Fruit fly (Drosophila melanogaster) whole organism, embryonic: ENCODE measurements around the gene nonC.

ENCODE experiments used
- Antp ChIP-seq: fragments of 200-800 bp; sonication (Bioruptor generic); optimal IDR thresholded peaks from 3 replicates; lab custom pipeline; 2016; ENCODE audit warnings: missing biosample characterization, missing genetic modification characterization
- Atf-2 ChIP-seq: fragments of 200-800 bp; sonication (Bioruptor generic); optimal IDR thresholded peaks from 2 replicates; lab custom pipeline; 2016; ENCODE audit warnings: missing biosample characterization, missing genetic modification characterization
- CG1024 ChIP-seq: fragments of 200-800 bp; sonication (Bioruptor generic); IDR thresholded peaks from 2 replicates; pipeline ENCODE4 v1.3.6; 2022; ENCODE audit warnings: missing biosample characterization, missing genetic modification characterization
- CG10462 ChIP-seq: fragments of 200-800 bp; sonication (Bioruptor generic); optimal IDR thresholded peaks from 2 replicates; lab custom pipeline; 2016; ENCODE audit warnings: missing biosample characterization, missing genetic modification characterization
- CG10959 ChIP-seq: fragments of 200-800 bp; sonication (Bioruptor generic); IDR thresholded peaks from 2 replicates; pipeline ENCODE4 v1.3.6; 2022; ENCODE audit warnings: missing biosample characterization, missing genetic modification characterization
- CG11085 ChIP-seq: fragments of 200-800 bp; sonication (Bioruptor generic); IDR thresholded peaks from 2 replicates; pipeline ENCODE4 v1.3.6; 2022; ENCODE audit warnings: missing biosample characterization, missing genetic modification characterization
- CG12104 ChIP-seq: fragments of 200-800 bp; sonication (Bioruptor generic); optimal IDR thresholded peaks from 3 replicates; lab custom pipeline; 2016; ENCODE audit warnings: missing biosample characterization, missing genetic modification characterization
- CG13424 ChIP-seq: fragments of 200-800 bp; sonication (Bioruptor generic); optimal IDR thresholded peaks from 2 replicates; lab custom pipeline; 2019; ENCODE audit warnings: missing biosample characterization, mild to moderate bottlenecking, missing genetic modification characterization, moderate library complexity
- CG1529 ChIP-seq: fragments of 200-800 bp; sonication (Bioruptor generic); optimal IDR thresholded peaks from 3 replicates; lab custom pipeline; 2018; ENCODE audit warnings: missing biosample characterization, missing genetic modification characterization
- CG15696 ChIP-seq: fragments of 200-800 bp; sonication (Bioruptor generic); optimal IDR thresholded peaks from 2 replicates; lab custom pipeline; 2019; ENCODE audit warnings: missing biosample characterization, mild to moderate bottlenecking, missing genetic modification characterization, moderate library complexity
- CG2129 ChIP-seq: fragments of 200-800 bp; sonication (Bioruptor generic); IDR thresholded peaks from 2 replicates; pipeline ENCODE4 v1.3.6; 2022; ENCODE audit warnings: missing biosample characterization, missing genetic modification characterization; ENCODE audit not compliant: partially characterized antibody
- CG31441 ChIP-seq: fragments of 200-800 bp; sonication (Bioruptor generic); IDR thresholded peaks from 2 replicates; pipeline ENCODE4 v1.3.6; 2022; ENCODE audit warnings: missing biosample characterization, missing genetic modification characterization
- CG3838 ChIP-seq: fragments of 200-800 bp; sonication (Bioruptor generic); optimal IDR thresholded peaks from 3 replicates; lab custom pipeline; 2016; ENCODE audit warnings: missing biosample characterization, missing genetic modification characterization
- CG4328 ChIP-seq: fragments of 200-800 bp; sonication (Bioruptor generic); optimal IDR thresholded peaks from 3 replicates; lab custom pipeline; 2017; ENCODE audit warnings: missing biosample characterization, missing genetic modification reagents, missing genetic modification characterization
- CG8944 ChIP-seq: fragments of 200-800 bp; sonication (Bioruptor generic); optimal IDR thresholded peaks from 3 replicates; lab custom pipeline; 2016; ENCODE audit warnings: missing biosample characterization, missing genetic modification characterization
- CG9797 ChIP-seq: fragments of 200-800 bp; sonication (Bioruptor generic); optimal IDR thresholded peaks from 3 replicates; lab custom pipeline; 2018; ENCODE audit warnings: missing biosample characterization, mild to moderate bottlenecking, missing genetic modification characterization
- Doc2 ChIP-seq: fragments of 200-800 bp; sonication (Bioruptor generic); IDR thresholded peaks from 2 replicates; pipeline ENCODE4 v1.3.6; 2022; ENCODE audit warnings: missing biosample characterization, missing genetic modification characterization
- Drgx ChIP-seq: fragments of 200-800 bp; sonication (Bioruptor generic); IDR thresholded peaks from 2 replicates; pipeline ENCODE4 v1.3.6; 2022; ENCODE audit warnings: missing biosample characterization, missing genetic modification characterization
- Gug ChIP-seq: fragments of 200-800 bp; sonication (Bioruptor generic); IDR thresholded peaks from 4 replicates; pipeline ENCODE4 v1.3.6; 2022; ENCODE audit warnings: missing biosample characterization, missing genetic modification characterization
- HLH3B ChIP-seq: fragments of 200-800 bp; sonication (Bioruptor generic); IDR thresholded peaks from 2 replicates; pipeline ENCODE4 v1.3.6; 2022; ENCODE audit warnings: missing biosample characterization, missing genetic modification characterization
- Lim3 ChIP-seq: fragments of 200-800 bp; sonication (Bioruptor generic); IDR thresholded peaks from 2 replicates; pipeline ENCODE4 v1.3.6; 2022; ENCODE audit warnings: missing biosample characterization, missing genetic modification characterization
- MBD-R2 ChIP-seq: fragments of 200-800 bp; sonication (Bioruptor generic); IDR thresholded peaks from 2 replicates; pipeline ENCODE4 v1.3.6; 2022; ENCODE audit warnings: missing biosample characterization, missing genetic modification characterization
- Mrtf ChIP-seq: fragments of 200-800 bp; sonication (Bioruptor generic); IDR thresholded peaks from 3 replicates; pipeline ENCODE4 v1.3.6; 2022; ENCODE audit warnings: missing biosample characterization, missing genetic modification characterization
- NK7.1 ChIP-seq: fragments of 200-800 bp; sonication (Bioruptor generic); optimal IDR thresholded peaks from 3 replicates; lab custom pipeline; 2016; ENCODE audit warnings: missing biosample characterization, missing genetic modification characterization
- Poxn ChIP-seq: fragments of 200-800 bp; sonication (Bioruptor generic); IDR thresholded peaks from 2 replicates; pipeline ENCODE4 v1.3.6; 2022; ENCODE audit warnings: missing biosample characterization, missing genetic modification characterization
- Rfx ChIP-seq: fragments of 200-800 bp; sonication (Bioruptor generic); IDR thresholded peaks from 2 replicates; pipeline ENCODE4 v1.3.6; 2022; ENCODE audit warnings: missing biosample characterization, missing genetic modification characterization
- Sox102F ChIP-seq: fragments of 200-800 bp; sonication (Bioruptor generic); optimal IDR thresholded peaks from 2 replicates; lab custom pipeline; 2018; ENCODE audit warnings: missing biosample characterization, mild to moderate bottlenecking, missing genetic modification characterization, moderate library complexity
- Ssrp ChIP-seq: fragments of 200-800 bp; sonication (Bioruptor generic); optimal IDR thresholded peaks from 2 replicates; lab custom pipeline; 2018; ENCODE audit warnings: missing biosample characterization, mild to moderate bottlenecking, missing genetic modification characterization, moderate library complexity
- Taf1 ChIP-seq: fragments of 200-800 bp; sonication (Bioruptor generic); IDR thresholded peaks from 2 replicates; pipeline ENCODE4 v1.3.6; 2022; ENCODE audit warnings: missing biosample characterization, missing genetic modification characterization
- Vsx1 ChIP-seq: fragments of 200-800 bp; sonication (Bioruptor generic); optimal IDR thresholded peaks from 2 replicates; lab custom pipeline; 2017; ENCODE audit warnings: missing biosample characterization, mild to moderate bottlenecking, missing genetic modification characterization, missing genetic modification reagents
- ac ChIP-seq: fragments of 200-800 bp; sonication (Bioruptor generic); optimal IDR thresholded peaks from 3 replicates; lab custom pipeline; 2017; ENCODE audit warnings: missing biosample characterization, mild to moderate bottlenecking, missing genetic modification characterization
- az2 ChIP-seq: fragments of 200-800 bp; sonication (Bioruptor generic); optimal IDR thresholded peaks from 3 replicates; lab custom pipeline; 2016; ENCODE audit warnings: missing biosample characterization, missing genetic modification characterization
- bsh ChIP-seq, 2 experiments: fragments of 200-800 bp; sonication (Bioruptor generic); optimal IDR thresholded peaks; 2 replicates each; lab custom pipeline; 2017 to 2018; ENCODE audit warnings: mild to moderate bottlenecking in 2 of 2, missing biosample characterization in 2 of 2, missing genetic modification characterization in 2 of 2, moderate library complexity in 1 of 2
- disco-r ChIP-seq: fragments of 200-800 bp; sonication (Bioruptor generic); optimal IDR thresholded peaks from 2 replicates; lab custom pipeline; 2016; ENCODE audit warnings: missing biosample characterization, missing genetic modification characterization
- emc ChIP-seq: fragments of 200-800 bp; sonication (Bioruptor generic); optimal IDR thresholded peaks from 2 replicates; lab custom pipeline; 2016; ENCODE audit warnings: missing biosample characterization, missing genetic modification characterization
- eyg ChIP-seq: fragments of 200-800 bp; sonication (Bioruptor generic); optimal IDR thresholded peaks from 3 replicates; lab custom pipeline; 2016; ENCODE audit warnings: missing biosample characterization, missing genetic modification characterization
- fd3F ChIP-seq: fragments of 200-800 bp; sonication (Bioruptor generic); optimal IDR thresholded peaks from 2 replicates; lab custom pipeline; 2018; ENCODE audit warnings: missing biosample characterization, mild to moderate bottlenecking, missing genetic modification characterization, moderate library complexity
- gsb-n ChIP-seq: fragments of 200-800 bp; sonication (Bioruptor generic); optimal IDR thresholded peaks from 3 replicates; lab custom pipeline; 2018; ENCODE audit warnings: missing biosample characterization, mild to moderate bottlenecking, missing genetic modification characterization
- mam ChIP-seq: fragments of 200-800 bp; sonication (Bioruptor generic); optimal IDR thresholded peaks from 3 replicates; lab custom pipeline; 2016; ENCODE audit warnings: missing biosample characterization, missing genetic modification characterization
- phol ChIP-seq: fragments of 200-800 bp; sonication (Bioruptor generic); optimal IDR thresholded peaks from 3 replicates; lab custom pipeline; 2018; ENCODE audit warnings: missing biosample characterization, mild to moderate bottlenecking, missing genetic modification characterization, moderate library complexity
- prd ChIP-seq, 3 experiments: fragments of >200 bp in 2 of 3; fragments of 200-800 bp in 1 of 3; sonication (Bioruptor generic) in 1 of 3; optimal IDR thresholded peaks in 2 of 3; IDR thresholded peaks in 1 of 3; 2 replicates in 2 of 3; 3 replicates in 1 of 3; pipeline versions ENCODE4 v1.3.6 to Lab custom; 2017 to 2022; ENCODE audit warnings: missing biosample characterization in 1 of 3, missing genetic modification characterization in 1 of 3
- ranshi ChIP-seq: fragments of 200-800 bp; sonication (Bioruptor generic); IDR thresholded peaks from 2 replicates; pipeline ENCODE4 v1.3.6; 2022; ENCODE audit warnings: missing biosample characterization, missing genetic modification characterization
- rib ChIP-seq: fragments of 200-800 bp; sonication (Bioruptor generic); IDR thresholded peaks from 2 replicates; pipeline ENCODE4 v1.3.6; 2022; ENCODE audit warnings: missing biosample characterization, missing genetic modification characterization
- schlank ChIP-seq: fragments of 200-800 bp; sonication (Bioruptor generic); optimal IDR thresholded peaks from 2 replicates; lab custom pipeline; 2018; ENCODE audit warnings: missing biosample characterization, mild to moderate bottlenecking, missing genetic modification characterization
- sim ChIP-seq: fragments of 200-800 bp; sonication (Bioruptor generic); IDR thresholded peaks from 2 replicates; pipeline ENCODE4 v1.3.6; 2022; ENCODE audit warnings: missing biosample characterization, missing genetic modification characterization
- sob ChIP-seq: fragments of 200-800 bp; sonication (Bioruptor generic); IDR thresholded peaks from 2 replicates; pipeline ENCODE4 v1.3.6; 2022; ENCODE audit warnings: missing biosample characterization, missing genetic modification characterization
- sr ChIP-seq: fragments of 200-800 bp; sonication (Bioruptor generic); IDR thresholded peaks from 3 replicates; pipeline ENCODE4 v1.3.6; 2022; ENCODE audit warnings: missing biosample characterization, missing genetic modification characterization
- tx ChIP-seq: fragments of 200-800 bp; sonication (Bioruptor generic); optimal IDR thresholded peaks from 2 replicates; lab custom pipeline; 2016; ENCODE audit warnings: missing biosample characterization, missing genetic modification characterization
- zen2 ChIP-seq: fragments of 200-800 bp; sonication (Bioruptor generic); IDR thresholded peaks from 3 replicates; pipeline ENCODE4 v1.3.6; 2022; ENCODE audit warnings: missing biosample characterization, missing genetic modification characterization; ENCODE audit not compliant: partially characterized antibody

The nonC gene

DNA sequence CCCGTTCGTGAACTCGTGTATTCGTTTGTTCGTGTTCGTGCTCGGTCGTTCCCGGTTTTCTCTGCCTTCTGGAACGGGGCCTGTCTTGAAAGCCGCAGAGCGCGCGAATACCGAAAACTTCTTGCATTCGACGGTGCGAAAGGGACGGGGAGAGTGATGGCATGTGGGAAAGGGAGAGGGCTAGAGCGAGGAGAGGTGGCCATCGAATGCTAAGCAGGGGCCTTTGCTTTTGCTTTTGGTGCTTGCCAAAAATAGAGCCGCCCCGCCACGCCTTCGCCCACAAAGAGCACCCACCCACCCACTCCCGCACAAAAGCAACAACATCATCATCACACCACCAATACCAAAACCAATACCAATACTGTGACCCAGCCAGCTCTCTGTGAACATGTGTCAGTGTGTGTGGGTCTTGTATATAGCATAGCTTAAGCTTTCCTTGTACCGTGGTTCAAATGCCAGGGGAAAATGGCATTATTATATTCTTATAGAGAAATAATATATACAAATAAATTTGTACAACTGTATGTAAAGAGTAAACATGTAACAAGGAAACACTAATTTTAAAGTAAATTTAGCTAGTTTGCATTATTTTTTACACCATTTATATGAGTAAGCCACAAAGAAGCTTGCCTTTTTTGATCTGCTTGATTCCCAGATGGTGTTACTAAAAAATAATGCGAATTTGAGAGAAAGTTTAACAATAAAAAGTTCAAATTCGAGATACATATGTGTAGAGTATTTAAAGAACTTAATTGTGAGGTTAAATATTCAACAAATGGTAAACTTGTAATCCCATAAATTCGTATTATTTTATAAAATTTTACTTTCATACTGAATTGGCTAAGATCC is 43.1 kb downstream of the nonC start, which contains the start of gene CG14434 (continued):
- TF ChIP-seq Drgx (GFP tag; lab: Robert Waterston, UW) (no peak), CG31441 (GFP tag; lab: Robert Waterston, UW) (peak; percentile 86), CG11085 (peak; percentile 37; the same call in 1 of the 2 replicates), CG1024 (GFP tag; lab: Robert Waterston, UW) (no peak), CG1529 (GFP tag; lab: Kevin White, UChicago) (peak; percentile 73), CG10462 (GFP tag; lab: Kevin White, UChicago) (peak; percentile 70), Doc2 (GFP tag; lab: Robert Waterston, UW) (no peak), disco-r (GFP tag; lab: Kevin White, UChicago) (peak; percentile 44), Lim3 (GFP tag; lab: Robert Waterston, UW) (no peak), CG12104 (GFP tag; lab: Kevin White, UChicago) (peak; percentile 86), CG13424 (peak; percentile 84), CG3838 (GFP tag; lab: Kevin White, UChicago) (peak; percentile 40), prd (optimal IDR thresholded peaks at IDR 0.05; lab: Kevin White, UChicago) (no peak), prd (GFP tag; IDR thresholded peaks at IDR 0.05; lab: Robert Waterston, UW) (peak; percentile 64; the same call in 2 of the 3 replicates), emc (GFP tag; lab: Kevin White, UChicago) (no peak), CG10959 (GFP tag; lab: Robert Waterston, UW) (no peak), sim (no peak), Ssrp (peak; percentile 88), Atf-2 (GFP tag; lab: Kevin White, UChicago) (peak; percentile 68), Vsx1 (peak; percentile 65), HLH3B (peak; percentile 30; the same call in 1 of the 2 replicates), schlank (tag; lab: Kevin White, UChicago) (no peak), CG8944 (GFP tag; lab: Kevin White, UChicago) (no peak), CG2129 (GFP tag; lab: Robert Waterston, UW) (no peak), fd3F (GFP tag; lab: Kevin White, UChicago) (peak; percentile 65), Mrtf (GFP tag; lab: Robert Waterston, UW) (no peak), Poxn (GFP tag; lab: Robert Waterston, UW) (no peak), CG9797 (GFP tag; lab: Kevin White, UChicago) (no peak), Rfx (GFP tag; lab: Robert Waterston, UW) (0 out of 2 replicates have a peak, but pooled peaks have one; percentile 28), Sox102F (GFP tag; lab: Kevin White, UChicago) (peak; percentile 81), CG15696 (peak; percentile 63), phol (tag; lab: Kevin White, UChicago) (peak; percentile 88), sr (GFP tag; lab: Robert Waterston, UW) (peak; percentile 45; the same call in 1 of the 3 replicates), zen2 (GFP tag; lab: Robert Waterston, UW) (no peak), bsh (GFP tag; optimal IDR thresholded peaks at IDR 0.05; lab: Kevin White, UChicago) (peak; percentile 74 to 78), ac (no peak), eyg (GFP tag; lab: Kevin White, UChicago) (no peak), NK7.1 (GFP tag; lab: Kevin White, UChicago) (peak; percentile 58), sob (no peak; the same call in 1 of the 2 replicates), CG4328 (GFP tag; lab: Kevin White, UChicago) (peak; percentile 73), MBD-R2 (GFP tag; lab: Robert Waterston, UW) (no peak), Gug (GFP tag; lab: Robert Waterston, UW) (peak; percentile 49; the same call in 3 of the 4 replicates), Antp (GFP tag; lab: Kevin White, UChicago) (peak; percentile 26), Taf1 (no peak), ranshi (GFP tag; lab: Robert Waterston, UW) (no peak), gsb-n (tag; lab: Kevin White, UChicago) (peak; percentile 75), tx (peak; percentile 44), rib (GFP tag; lab: Robert Waterston, UW) (peak; percentile 60; the same call in 1 of the 2 replicates), mam (GFP tag; lab: Kevin White, UChicago) (peak; percentile 50), az2 (GFP tag; lab: Kevin White, UChicago) (peak; percentile 86)
